Worm (Caenorhabditis elegans): ENCODE data around the gene grl-27.

DNA sequence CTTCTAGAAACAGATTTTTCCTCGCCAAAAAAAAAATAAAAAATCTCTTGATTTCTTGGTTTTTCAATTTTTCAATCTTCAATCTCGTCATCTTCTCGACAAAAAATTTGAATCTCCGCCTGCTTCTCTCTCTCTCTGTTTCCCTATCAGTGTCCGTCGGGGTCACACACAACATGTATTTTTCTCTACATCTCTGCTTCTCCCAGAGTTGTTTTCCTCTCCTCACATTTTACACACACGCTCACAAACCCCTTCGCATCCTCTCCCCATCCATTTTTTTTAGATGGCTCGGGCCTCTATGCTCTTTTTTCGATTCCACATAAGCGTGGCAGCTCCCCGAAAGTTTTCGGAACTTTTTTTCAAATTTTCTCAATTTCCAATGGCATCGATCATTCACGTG, 4.1 kb upstream of the grl-27 start:
- no peak for TF ChIP-seq nhr-12 (tag; optimal IDR thresholded peaks at IDR 0.05)
- no peak for TF ChIP-seq unc-62 (GFP tag; optimal IDR thresholded peaks at IDR 0.05)
- no peak for TF ChIP-seq aly-2 (tag; optimal IDR thresholded peaks at IDR 0.05)
- peak; percentile 42 for TF ChIP-seq snpc-4 (tag; optimal IDR thresholded peaks at IDR 0.05)
- TF ChIP-seq lin-13 (GFP tag; optimal IDR thresholded peaks at IDR 0.05): peak; percentile 44
- TF ChIP-seq elt-3 (tag; optimal IDR thresholded peaks at IDR 0.05): no peak
- TF ChIP-seq ceh-82 (tag; optimal IDR thresholded peaks at IDR 0.05): no peak
- no peak for TF ChIP-seq ztf-11 (tag; optimal IDR thresholded peaks at IDR 0.05)
